Worm (Caenorhabditis elegans) whole organism, L3 larva: ENCODE data around the gene T21C9.11.
A peak's percentile ranks its signal among the peaks of the same experiment; 100 is the strongest.

Source experiments
- R02D3.7 ChIP-seq: fragments of 150-350 bp; optimal IDR thresholded peaks from 2 replicates; lab custom pipeline; 2014; ENCODE audit warnings: missing biosample characterization, missing genetic modification characterization
- aly-2 ChIP-seq: fragments of 150-350 bp; optimal IDR thresholded peaks from 2 replicates; lab custom pipeline; 2014; ENCODE audit warnings: missing biosample characterization, missing genetic modification characterization
- fkh-10 ChIP-seq: sonication (generic microtip); optimal IDR thresholded peaks from 2 replicates; lab custom pipeline; 2017; ENCODE audit warnings: missing biosample characterization, missing genetic modification reagents, missing genetic modification characterization
- fkh-2 ChIP-seq: fragments of 150-350 bp; optimal IDR thresholded peaks from 2 replicates; lab custom pipeline; 2014; ENCODE audit warnings: missing biosample characterization, missing genetic modification reagents, missing genetic modification characterization
- mdl-1 ChIP-seq: fragments of 150-350 bp; optimal IDR thresholded peaks from 2 replicates; lab custom pipeline; 2014; ENCODE audit warnings: missing biosample characterization, missing genetic modification characterization
- nhr-237 ChIP-seq: fragments of 150-350 bp; optimal IDR thresholded peaks from 2 replicates; lab custom pipeline; 2014; ENCODE audit warnings: missing biosample characterization, missing genetic modification characterization
- nhr-67 ChIP-seq: fragments of 150-350 bp; optimal IDR thresholded peaks from 2 replicates; lab custom pipeline; 2014; ENCODE audit warnings: missing biosample characterization, missing genetic modification characterization
- nhr-77 ChIP-seq: fragments of 150-350 bp; optimal IDR thresholded peaks from 2 replicates; lab custom pipeline; 2014; ENCODE audit warnings: missing biosample characterization, missing genetic modification characterization
- pqm-1 ChIP-seq: fragments of 150-350 bp; optimal IDR thresholded peaks from 2 replicates; lab custom pipeline; 2017; ENCODE audit warnings: missing biosample characterization, missing genetic modification characterization, inconsistent platforms
- ztf-4 ChIP-seq: fragments of 150-350 bp; optimal IDR thresholded peaks from 2 replicates; lab custom pipeline; 2014; ENCODE audit warnings: missing biosample characterization, missing genetic modification characterization

ce11 chrV:10581837-10582300 lies 12.8 kb downstream of the T21C9.11 start, which contains the start of gene T21C9.6:
- TF ChIP-seq nhr-77 (tag; lab: Kevin White, UChicago), result no peak
- TF ChIP-seq nhr-237, result no peak
- TF ChIP-seq aly-2 (tag; lab: Kevin White, UChicago), result no peak
- TF ChIP-seq mdl-1 (tag; lab: Kevin White, UChicago), result no peak
- TF ChIP-seq fkh-10, result no peak
- no peak for TF ChIP-seq nhr-67 (tag; lab: Kevin White, UChicago)
- TF ChIP-seq ztf-4 (tag; lab: Kevin White, UChicago), result no peak
- no peak for TF ChIP-seq R02D3.7 (tag; lab: Kevin White, UChicago)
- TF ChIP-seq pqm-1 (tag; lab: Kevin White, UChicago), result peak; percentile 26
- no peak for TF ChIP-seq fkh-2 (tag; lab: Kevin White, UChicago)
